Worm (Caenorhabditis elegans) whole organism, L1 larva: Measurements from ENCODE around the gene F22F7.8.

Experiments used
- ama-1 ChIP-seq: fragments of 150-350 bp; optimal IDR thresholded peaks from 2 replicates; lab custom pipeline; 2014
- ceh-82 ChIP-seq, 3 experiments: fragments of 150-350 bp in 1 of 3; sonication (generic microtip) in 2 of 3; optimal IDR thresholded peaks; 2 replicates each; lab custom pipeline; 2014 to 2017; ENCODE audit warnings: missing biosample characterization in 3 of 3, missing genetic modification characterization in 3 of 3
- elt-2 ChIP-seq: sonication (generic microtip); optimal IDR thresholded peaks from 2 replicates; lab custom pipeline; 2016; ENCODE audit warnings: missing genetic modification characterization, mild to moderate bottlenecking, inconsistent platforms, missing compliant biosample characterization, missing genetic modification reagents
- nhr-11 ChIP-seq: fragments of 150-350 bp; optimal IDR thresholded peaks from 2 replicates; lab custom pipeline; 2014; ENCODE audit warnings: missing biosample characterization, missing genetic modification characterization
- nhr-237 ChIP-seq: fragments of 150-350 bp; optimal IDR thresholded peaks from 2 replicates; lab custom pipeline; 2014; ENCODE audit warnings: missing biosample characterization, missing genetic modification characterization
- sptf-1 ChIP-seq: fragments of 150-350 bp; optimal IDR thresholded peaks from 2 replicates; lab custom pipeline; 2014; ENCODE audit warnings: missing biosample characterization, missing genetic modification characterization
- vab-15 ChIP-seq: sonication (generic microtip); optimal IDR thresholded peaks from 2 replicates; lab custom pipeline; 2017; ENCODE audit warnings: missing genotype, mild to moderate bottlenecking, missing genetic modification characterization, missing compliant biosample characterization
- ztf-11 ChIP-seq, 2 experiments: sonication (generic microtip); optimal IDR thresholded peaks; 2 replicates each; lab custom pipeline; 2016 to 2017; ENCODE audit warnings: missing genetic modification characterization in 2 of 2, missing biosample characterization in 1 of 2, missing compliant biosample characterization in 1 of 2

DNA sequence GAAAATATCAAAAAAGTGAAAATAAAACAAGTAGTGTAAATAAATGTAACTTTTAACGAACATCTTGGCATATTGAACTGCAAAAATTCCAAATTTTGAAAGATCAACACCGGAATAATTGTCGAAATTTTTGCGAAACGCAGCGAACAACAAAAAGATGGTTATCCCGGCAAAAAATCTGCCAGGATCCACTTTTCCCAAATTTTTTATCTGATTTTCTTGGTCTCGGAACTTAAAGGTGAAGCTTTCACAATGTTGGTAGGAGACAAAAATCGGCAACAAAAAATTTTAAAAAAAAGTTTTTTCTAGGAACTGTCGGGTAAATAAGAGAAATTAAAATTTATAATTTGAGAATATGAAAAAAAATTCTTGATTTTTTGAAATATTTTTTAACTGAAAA, 3.2 kb downstream of the F22F7.8 start, which contains the start of gene bgnt-1.2:
- TF ChIP-seq ztf-11 (tag; optimal IDR thresholded peaks at IDR 0.05; lab: Kevin White, UChicago) (no peak), ama-1 (lab: Kevin White, UChicago) (no peak), nhr-237 (no peak), vab-15 (tag; lab: Kevin White, UChicago) (no peak), sptf-1 (tag; lab: Kevin White, UChicago) (no peak), ceh-82 (tag; optimal IDR thresholded peaks at IDR 0.05; lab: Kevin White, UChicago) (no peak), elt-2 (no peak), nhr-11 (tag; lab: Kevin White, UChicago) (no peak)
